Worm (Caenorhabditis elegans) whole organism, dauer: ENCODE results near the gene nlp-36.

Source experiments
- unc-62 ChIP-seq: sonication (generic microtip); optimal IDR thresholded peaks from 2 replicates; lab custom pipeline; 2017; ENCODE audit warnings: missing biosample characterization, missing genetic modification reagents, missing genetic modification characterization

The nlp-36 gene

DNA sequence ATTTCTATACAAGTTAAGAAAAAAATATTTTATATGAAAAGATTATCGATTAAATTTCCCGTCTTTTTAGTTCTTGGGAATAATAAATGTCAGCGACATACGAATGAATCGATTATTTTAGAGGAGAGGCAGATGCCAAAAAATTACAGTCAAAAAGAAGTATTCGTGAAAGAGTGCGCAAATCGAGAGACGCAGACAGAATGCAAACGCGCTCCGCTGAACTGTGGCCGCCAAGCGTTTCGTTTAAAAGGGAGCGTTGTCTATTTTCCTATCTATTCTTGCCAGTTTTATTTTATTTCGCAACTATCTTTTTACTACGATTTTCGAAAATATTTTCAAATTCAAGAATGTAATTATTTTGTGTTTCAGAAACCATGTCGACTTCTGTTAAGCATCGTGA is 21.4 kb upstream of the nlp-36 start, which contains the start of gene baf-1:
Gene baf-1, plus strand, starts transcription at position 370 of the 400 bp plus-strand sequence.
- TF ChIP-seq unc-62 (GFP tag; lab: Kevin White, UChicago): no peak

DNA sequence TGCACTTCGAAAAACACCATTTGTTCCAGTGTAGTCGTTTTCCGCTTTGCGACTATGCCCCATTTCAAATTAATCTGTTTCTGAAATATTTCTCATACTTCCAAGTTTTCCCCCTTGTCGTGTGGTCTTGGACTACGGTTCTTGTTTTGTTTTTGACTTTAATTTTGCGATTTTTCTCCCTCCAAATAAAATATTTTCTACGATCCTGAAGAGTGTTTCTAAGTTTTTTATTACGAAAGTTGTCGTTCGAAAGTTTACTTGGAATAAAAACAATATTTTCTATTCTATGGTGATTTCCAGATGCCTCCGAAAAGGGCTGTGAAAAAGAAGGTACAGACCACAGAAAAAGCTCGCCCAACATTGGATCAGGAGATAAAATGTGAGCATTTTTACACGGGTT is 20.7 kb upstream of the nlp-36 start, which contains the start of gene tag-342:
Gene tag-342, plus strand, starts transcription at position 301 of the 400 bp plus-strand sequence.
- TF ChIP-seq unc-62 (GFP tag; lab: Kevin White, UChicago): no peak

DNA sequence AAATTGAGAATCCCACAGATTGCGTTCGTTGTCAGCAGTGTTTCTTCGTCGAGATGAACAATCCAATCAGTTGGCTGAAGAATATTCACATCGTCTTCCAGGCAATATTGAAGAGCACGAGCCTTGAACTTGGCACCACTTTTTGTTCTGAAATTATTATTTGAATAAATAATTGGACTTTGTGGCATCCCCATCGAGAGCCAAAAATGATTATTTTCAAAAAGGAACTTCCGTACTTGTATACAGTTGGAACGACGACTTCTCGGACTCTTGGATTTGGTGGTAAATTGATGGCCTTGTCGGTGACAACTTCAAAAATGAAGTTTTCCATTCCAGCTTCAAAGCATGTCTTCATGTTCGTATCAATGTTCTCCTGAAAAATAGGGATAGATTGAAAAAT is 16.5 kb upstream of the nlp-36 start:
- TF ChIP-seq unc-62 (GFP tag; lab: Kevin White, UChicago): no peak

DNA sequence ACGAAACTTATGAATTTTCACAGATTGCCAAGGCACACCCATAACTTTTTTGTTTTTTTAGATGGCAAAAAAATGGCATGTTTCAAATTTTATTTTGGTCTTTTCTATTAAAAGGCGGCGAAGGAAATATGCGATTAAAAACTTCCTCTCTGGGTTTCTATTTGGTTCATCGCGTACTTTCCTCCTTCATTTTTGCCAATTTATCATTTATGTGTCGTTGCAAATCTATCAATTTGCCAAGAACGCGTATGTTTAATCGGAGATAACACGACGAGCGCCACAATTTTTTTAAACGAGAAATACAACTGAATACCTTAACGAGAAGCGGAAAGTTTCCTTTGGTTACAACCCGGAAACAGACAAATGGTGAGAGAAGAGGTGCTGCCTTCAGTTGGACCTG is 16.1 kb upstream of the nlp-36 start:
- TF ChIP-seq unc-62 (GFP tag; lab: Kevin White, UChicago): no peak

DNA sequence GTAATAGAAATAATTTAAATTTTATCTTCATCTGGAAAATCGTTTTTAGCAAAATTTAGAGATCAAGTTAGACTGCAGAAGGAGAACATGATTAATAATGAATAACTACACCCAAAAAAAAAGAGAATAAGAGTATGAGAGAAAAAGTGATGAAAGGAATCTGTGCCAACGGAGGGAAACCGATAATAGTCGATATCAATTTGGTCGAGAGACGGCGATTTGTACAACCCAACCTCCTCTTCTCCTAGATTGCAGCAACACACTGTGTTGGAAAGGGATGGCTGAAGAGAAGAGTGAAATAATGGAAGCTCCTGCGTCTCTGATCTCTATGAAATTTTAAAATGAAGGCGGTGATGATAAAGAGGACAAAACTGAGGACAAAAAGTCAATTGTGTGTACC is 14.0 kb upstream of the nlp-36 start:
- TF ChIP-seq unc-62 (GFP tag; lab: Kevin White, UChicago): no peak

DNA sequence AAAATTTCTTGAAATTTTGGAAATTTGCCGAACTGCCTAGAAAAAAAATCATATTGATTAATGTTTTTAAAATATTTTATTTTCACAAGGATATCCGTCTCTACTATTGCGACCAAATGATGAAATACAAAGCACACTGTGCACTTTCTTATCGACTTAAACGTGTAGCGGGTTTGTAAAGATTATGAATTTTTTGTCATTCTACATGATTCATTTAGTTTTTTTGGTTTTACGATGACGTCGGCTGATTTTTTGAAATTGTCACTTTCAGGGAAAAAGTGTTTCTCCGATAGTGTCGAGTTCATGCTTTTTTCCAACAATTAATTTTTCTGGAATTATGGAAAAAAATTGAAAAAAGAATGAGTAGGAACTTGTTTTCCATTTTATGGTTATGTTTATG is 12.0 kb upstream of the nlp-36 start:
- TF ChIP-seq unc-62 (GFP tag; lab: Kevin White, UChicago): no peak

DNA sequence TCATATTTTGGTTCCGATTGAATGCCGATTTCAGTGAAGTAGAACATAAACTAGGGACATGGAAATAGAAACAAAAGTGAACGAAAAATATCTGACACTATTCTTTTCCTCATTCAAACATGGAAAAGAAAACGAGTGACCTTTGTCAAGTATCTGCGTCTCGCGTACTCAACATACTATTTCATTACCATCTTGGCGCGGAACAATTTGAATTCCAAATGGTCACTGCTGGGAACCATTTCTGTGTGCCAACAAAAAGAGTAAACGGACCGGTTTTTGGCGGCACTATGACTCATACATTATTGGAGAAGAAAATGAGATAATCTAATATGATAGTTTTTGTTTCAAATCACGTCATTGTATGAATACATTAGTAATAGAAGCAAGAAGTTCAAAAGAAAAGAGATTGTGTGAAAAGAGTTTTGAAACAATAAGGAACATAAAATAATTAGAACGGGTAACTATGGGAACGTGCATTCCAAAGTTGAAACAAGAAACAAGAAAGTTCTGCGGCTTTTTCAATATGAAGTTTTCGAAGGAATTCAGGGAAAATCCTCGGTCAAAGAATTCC is 6.0 kb upstream of the nlp-36 start:
- no peak for TF ChIP-seq unc-62 (GFP tag; lab: Kevin White, UChicago)

DNA sequence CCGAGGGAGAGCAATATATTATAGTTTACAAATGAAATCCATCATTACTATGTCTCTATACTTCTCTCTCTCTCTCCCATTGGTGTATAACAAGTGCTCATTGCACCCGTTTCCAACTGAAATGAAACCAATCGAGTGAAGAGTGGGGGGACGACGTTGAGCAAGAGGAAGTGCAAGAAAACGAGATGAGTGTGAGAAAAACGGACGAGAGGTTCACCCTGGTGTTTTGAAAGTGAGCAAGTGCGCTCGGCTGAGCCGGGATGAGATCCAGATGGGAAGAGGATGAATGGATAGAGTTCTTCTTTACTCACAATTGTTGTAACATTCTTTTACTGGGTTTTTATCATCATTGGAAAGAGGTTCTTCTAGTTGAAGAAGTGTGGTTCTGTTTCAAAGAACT is 4.8 kb upstream of the nlp-36 start:
- no peak for TF ChIP-seq unc-62 (GFP tag; lab: Kevin White, UChicago)

DNA sequence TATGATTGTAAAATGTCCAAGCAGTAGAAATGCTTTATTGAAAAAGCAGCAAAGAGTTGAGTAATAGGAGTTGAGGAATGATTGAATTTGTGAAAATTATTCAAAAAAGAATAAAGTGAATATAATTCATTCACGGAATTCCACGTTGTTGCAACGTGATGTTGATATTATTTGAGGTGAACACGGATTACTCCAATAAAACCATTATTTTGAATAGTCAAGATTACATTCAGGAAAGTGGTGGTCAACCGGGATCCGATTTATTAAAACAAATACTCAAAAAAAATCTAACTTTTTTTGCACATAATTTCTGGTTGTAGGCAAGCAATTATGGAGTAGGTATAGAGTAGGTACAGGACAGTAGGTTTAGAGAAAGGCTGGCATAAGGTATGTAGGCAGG is 3.2 kb upstream of the nlp-36 start, which contains the start of gene bre-3:
Gene bre-3, minus strand, starts transcription at position 101 of the 400 bp plus-strand sequence.
- TF ChIP-seq unc-62 (GFP tag; lab: Kevin White, UChicago): no peak

DNA sequence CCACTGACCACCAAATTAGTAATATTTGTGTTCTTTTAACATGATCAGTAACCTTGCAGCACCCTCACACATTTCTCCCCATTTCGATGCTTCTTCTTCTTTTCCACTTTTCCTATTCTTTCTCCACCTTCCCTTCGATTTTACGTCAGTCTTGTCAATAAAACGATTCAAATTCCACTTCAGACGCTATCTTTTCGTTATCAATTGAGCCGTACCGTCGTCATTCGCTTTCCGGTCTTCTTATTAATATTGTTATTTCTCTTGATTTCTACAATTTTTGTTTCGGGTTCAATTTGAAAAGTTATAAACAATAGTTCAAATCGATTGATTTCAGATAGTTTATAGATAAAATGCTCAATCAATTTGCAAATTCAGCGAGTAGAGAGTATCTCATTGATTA is 1.1 kb upstream of the nlp-36 start:
- no peak for TF ChIP-seq unc-62 (GFP tag; lab: Kevin White, UChicago)

DNA sequence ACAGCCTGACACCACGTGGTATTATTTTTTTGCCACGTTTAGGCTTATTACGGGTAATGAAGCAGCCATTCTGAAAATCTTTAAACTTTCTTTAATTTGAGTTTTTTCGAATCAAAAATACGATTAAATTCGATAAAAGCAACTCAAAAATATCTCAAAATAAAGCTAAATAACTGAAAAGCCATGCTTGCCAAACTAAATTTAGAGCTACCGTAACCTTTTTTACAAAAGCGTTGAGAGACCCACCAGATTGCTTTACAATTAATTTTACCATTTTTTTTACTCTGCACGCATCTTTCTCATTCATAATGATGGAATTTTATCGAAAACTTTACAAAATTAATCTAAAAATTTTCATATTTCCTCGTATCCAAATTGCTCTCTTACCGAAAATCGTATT is 504 bp upstream of the nlp-36 start:
- no peak for TF ChIP-seq unc-62 (GFP tag; lab: Kevin White, UChicago)

DNA sequence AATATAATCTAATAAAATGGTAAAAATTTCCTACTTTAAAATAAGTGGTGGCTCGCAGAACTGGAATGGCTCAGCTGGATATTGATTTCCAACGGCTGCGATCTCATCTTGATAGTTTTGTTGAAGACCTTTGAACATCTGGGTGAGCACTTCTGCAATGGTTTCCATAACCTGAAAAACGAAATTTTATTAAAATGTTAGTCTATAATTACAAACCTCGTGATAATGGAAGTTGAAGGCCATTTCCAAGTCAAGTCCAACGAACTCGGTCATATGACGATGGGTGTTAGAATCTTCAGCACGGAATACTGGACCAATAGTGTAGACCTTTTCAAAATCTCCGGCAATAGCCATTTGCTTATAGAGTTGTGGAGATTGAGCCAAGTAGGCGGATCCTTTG is 1.3 kb downstream of the nlp-36 start:
- no peak for TF ChIP-seq unc-62 (GFP tag; lab: Kevin White, UChicago)

DNA sequence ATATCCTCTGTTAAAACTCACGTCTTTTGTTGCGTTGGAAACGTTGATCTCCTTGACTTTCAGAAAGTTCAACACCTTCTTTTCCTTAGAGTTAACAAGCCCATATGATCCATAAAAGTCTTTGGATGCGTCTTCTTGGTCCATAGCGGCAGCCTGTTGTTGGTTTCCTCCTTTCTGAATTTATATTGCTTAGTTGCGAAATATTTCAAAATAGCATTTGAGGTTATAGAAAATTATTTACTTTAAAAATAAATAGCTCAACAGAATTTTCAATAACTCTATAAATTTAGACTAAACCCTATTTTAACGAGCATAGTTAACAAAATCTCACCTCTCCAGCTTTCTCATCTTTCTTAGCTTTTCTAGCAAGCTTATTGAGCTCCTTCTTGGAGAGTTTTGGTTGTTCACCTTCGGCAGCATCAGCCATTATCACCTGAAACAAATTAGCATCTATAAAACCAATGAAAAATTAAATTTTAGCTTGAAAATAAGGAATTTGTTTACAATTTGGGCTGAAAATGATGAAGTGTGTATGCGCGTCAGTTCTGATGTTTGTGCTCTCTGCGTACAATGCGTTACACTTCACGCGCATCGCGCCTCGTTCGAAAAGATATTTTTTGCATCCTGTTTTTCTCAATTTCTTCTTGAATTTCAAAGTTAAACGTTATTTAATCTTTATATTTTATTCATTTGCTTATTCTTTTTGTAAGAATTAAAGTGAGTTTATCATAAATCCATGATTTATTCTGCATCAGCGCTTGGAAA is 2.4 kb downstream of the nlp-36 start, which contains the start of the genes dars-1 and ctr-9:
Gene dars-1, minus strand, starts transcription at position 433 of the 765 bp plus-strand sequence.
Gene ctr-9, plus strand, starts transcription at position 614 of the 765 bp plus-strand sequence.
- TF ChIP-seq unc-62 (GFP tag; lab: Kevin White, UChicago): no peak

DNA sequence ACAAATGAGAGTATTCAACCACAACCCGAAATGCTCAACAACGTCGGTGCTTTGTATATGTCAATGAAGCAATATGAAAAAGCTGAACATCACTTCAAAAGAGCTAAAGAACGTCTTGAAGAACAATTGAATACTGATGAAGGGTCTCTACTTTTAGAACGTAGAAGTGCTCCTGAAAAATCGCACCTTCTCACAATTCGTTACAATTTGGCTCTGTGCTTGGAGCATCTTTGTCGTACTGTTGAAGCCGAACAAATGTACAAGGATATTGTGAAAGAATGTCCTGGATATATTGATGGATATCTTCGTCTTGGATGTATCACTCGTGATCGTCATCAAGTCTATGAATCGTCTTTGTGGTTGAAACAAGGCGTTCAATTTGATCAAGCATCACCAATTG is 5.7 kb downstream of the nlp-36 start:
- TF ChIP-seq unc-62 (GFP tag; lab: Kevin White, UChicago): no peak

DNA sequence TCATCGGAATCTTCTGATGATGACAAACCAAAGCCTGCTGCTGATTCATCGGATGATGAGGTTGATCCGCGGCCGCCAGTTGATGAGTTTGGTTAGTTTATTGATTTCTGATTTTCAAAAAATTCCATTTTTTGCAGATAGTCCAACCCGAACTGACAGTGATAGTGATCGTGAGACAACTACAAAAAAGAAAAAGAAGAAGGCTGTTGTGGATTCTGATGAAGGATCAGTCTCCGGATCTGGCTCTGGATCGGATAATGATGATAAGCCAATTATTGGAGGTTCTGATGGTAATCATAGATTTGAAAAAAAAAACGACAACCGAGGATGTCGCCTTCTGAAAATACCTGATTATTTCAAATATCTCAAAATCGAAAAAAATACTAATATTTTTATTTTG is 7.6 kb downstream of the nlp-36 start:
- no peak for TF ChIP-seq unc-62 (GFP tag; lab: Kevin White, UChicago)

DNA sequence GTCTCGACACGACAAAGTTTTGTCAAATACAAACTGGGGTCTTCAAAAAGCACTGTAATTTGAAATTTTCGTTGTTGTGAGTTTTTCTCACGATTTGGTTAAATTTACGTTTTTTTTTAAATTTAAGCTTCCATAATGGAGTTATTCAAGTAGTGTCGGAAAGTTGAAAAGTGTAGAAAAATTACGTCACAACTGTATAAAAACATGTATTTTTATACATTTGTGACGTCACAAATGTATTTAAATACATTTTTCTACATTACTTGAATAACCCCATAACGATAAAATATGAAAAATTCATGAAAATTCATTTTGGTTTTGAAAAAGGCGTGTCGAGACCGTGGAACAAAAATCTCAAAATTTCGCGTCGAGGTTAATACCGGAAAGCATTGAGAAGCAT is 8.9 kb downstream of the nlp-36 start:
- TF ChIP-seq unc-62 (GFP tag; lab: Kevin White, UChicago): no peak

DNA sequence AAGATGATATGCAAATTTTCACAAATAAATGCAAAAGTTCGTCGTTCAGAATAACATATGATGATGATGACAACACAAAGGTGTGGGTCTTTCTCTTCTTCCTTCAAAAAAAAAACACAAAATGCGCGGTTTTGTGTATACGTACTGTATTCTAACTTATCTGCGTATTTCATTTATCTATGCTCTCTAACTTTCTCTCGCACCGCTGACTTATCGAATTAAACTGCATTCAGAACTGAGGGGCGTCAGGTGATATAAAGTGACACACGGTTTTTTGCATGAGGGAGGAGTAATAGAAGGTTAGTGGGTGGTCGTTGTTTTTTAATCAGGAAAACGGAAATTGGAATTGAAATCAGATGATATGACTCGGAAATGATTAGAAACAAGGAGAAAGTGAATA is 11.7 kb downstream of the nlp-36 start, which contains the start of gene sod-4:
Gene sod-4, minus strand, starts transcription at position 109 of the 400 bp plus-strand sequence.
- TF ChIP-seq unc-62 (GFP tag; lab: Kevin White, UChicago): no peak
